Worm (Caenorhabditis elegans): Measurements from ENCODE around the gene npp-23.

- TF ChIP-seq ztf-11 (tag; optimal IDR thresholded peaks at IDR 0.05) (no peak), elt-3 (tag; optimal IDR thresholded peaks at IDR 0.05) (no peak), lsy-2 (tag; optimal IDR thresholded peaks at IDR 0.05) (no peak), lin-13 (tag; optimal IDR thresholded peaks at IDR 0.05) (no peak), elt-1 (tag; optimal IDR thresholded peaks at IDR 0.05; ENCODE audit: borderline replicate concordance, insufficient read depth) (no peak), nhr-12 (tag; optimal IDR thresholded peaks at IDR 0.05) (no peak), unc-39 (tag; optimal IDR thresholded peaks at IDR 0.05) (no peak), ceh-83 (GFP tag; optimal IDR thresholded peaks at IDR 0.05) (no peak), snpc-4 (tag; optimal IDR thresholded peaks at IDR 0.05) (no peak), nhr-76 (tag; optimal IDR thresholded peaks at IDR 0.05) (no peak), blmp-1 (tag; optimal IDR thresholded peaks at IDR 0.05) (no peak), mab-5 (tag; optimal IDR thresholded peaks at IDR 0.05) (no peak)
These were observed 13.5 kb downstream of the npp-23 start, which contains the start of gene T11B7.5 for ce11 chrIV:8855963-8856362.

All from whole organism, mixed stage, embryonic.